Worm (Caenorhabditis elegans) whole organism, L2 larva: ENCODE measurements around the gene age-1.

Experiments
- ZK546.5 ChIP-seq: sonication (generic microtip); optimal IDR thresholded peaks from 2 replicates; lab custom pipeline; 2017; ENCODE audit warnings: missing biosample characterization, missing genetic modification characterization
- aly-2 ChIP-seq: fragments of 150-350 bp; optimal IDR thresholded peaks from 2 replicates; lab custom pipeline; 2014; ENCODE audit warnings: missing biosample characterization, missing genetic modification characterization
- ceh-16 ChIP-seq: fragments of 150-350 bp; optimal IDR thresholded peaks from 2 replicates; lab custom pipeline; 2014; ENCODE audit warnings: missing biosample characterization, missing genetic modification characterization
- elt-3 ChIP-seq: sonication (generic microtip); optimal IDR thresholded peaks from 2 replicates; lab custom pipeline; 2017; ENCODE audit warnings: missing biosample characterization, missing genetic modification characterization
- lin-11 ChIP-seq: fragments of 150-350 bp; sonication (generic microtip); optimal IDR thresholded peaks from 2 replicates; lab custom pipeline; 2014; ENCODE audit warnings: missing biosample characterization, missing genetic modification characterization, inconsistent platforms, mixed read lengths
- lin-13 ChIP-seq: fragments of 150-350 bp; optimal IDR thresholded peaks from 2 replicates; lab custom pipeline; 2014; ENCODE audit warnings: missing biosample characterization, missing genetic modification reagents, missing genetic modification characterization
- nhr-12 ChIP-seq: fragments of 150-350 bp; optimal IDR thresholded peaks from 2 replicates; lab custom pipeline; 2014; ENCODE audit warnings: missing biosample characterization, missing genetic modification characterization
- nhr-129 ChIP-seq: fragments of 150-350 bp; optimal IDR thresholded peaks from 2 replicates; lab custom pipeline; 2014; ENCODE audit warnings: missing biosample characterization, missing genetic modification characterization
- nhr-237 ChIP-seq: fragments of 150-350 bp; optimal IDR thresholded peaks from 2 replicates; lab custom pipeline; 2014; ENCODE audit warnings: missing biosample characterization, missing genetic modification characterization
- unc-62 ChIP-seq: fragments of 150-350 bp; optimal IDR thresholded peaks from 2 replicates; lab custom pipeline; 2014; ENCODE audit warnings: missing biosample characterization, missing genetic modification reagents, missing genetic modification characterization

- TF ChIP-seq aly-2 (tag; lab: Kevin White, UChicago) (no peak), nhr-237 (tag; lab: Kevin White, UChicago) (no peak), ceh-16 (no peak), lin-13 (GFP tag; lab: Kevin White, UChicago) (no peak), lin-11 (no peak), unc-62 (no peak), nhr-129 (no peak), ZK546.5 (tag; lab: Kevin White, UChicago) (no peak), elt-3 (tag; lab: Kevin White, UChicago) (no peak), nhr-12 (tag; lab: Kevin White, UChicago) (no peak)
Measured at ce11 chrII:11536505-11536904, 9.7 kb upstream of the age-1 start.
